Worm (Caenorhabditis elegans) whole organism, L1 larva: ENCODE data around the gene fbxl-4.

ENCODE experiments used
- alr-1 ChIP-seq: fragments of 200-800 bp; sonication (Bioruptor generic); optimal IDR thresholded peaks from 2 replicates; lab custom pipeline; 2018; ENCODE audit warnings: borderline replicate concordance, mild to moderate bottlenecking, missing genetic modification characterization, missing compliant biosample characterization
- elt-2 ChIP-seq: sonication (generic microtip); optimal IDR thresholded peaks from 2 replicates; lab custom pipeline; 2016; ENCODE audit warnings: missing genetic modification characterization, mild to moderate bottlenecking, inconsistent platforms, missing compliant biosample characterization, missing genetic modification reagents
- elt-3 ChIP-seq, 6 experiments: fragments of 150-350 bp in 1 of 6; sonication (generic microtip); optimal IDR thresholded peaks; 2 replicates each; lab custom pipeline; 2017 to 2018; ENCODE audit warnings: missing biosample characterization in 6 of 6, missing genetic modification characterization in 6 of 6, inconsistent platforms in 1 of 6
- fkh-10 ChIP-seq: sonication (generic microtip); optimal IDR thresholded peaks from 2 replicates; lab custom pipeline; 2017; ENCODE audit warnings: missing biosample characterization, missing genetic modification reagents, missing genetic modification characterization
- mdl-1 ChIP-seq, 2 experiments: fragments of 150-350 bp; optimal IDR thresholded peaks; 2 replicates each; lab custom pipeline; 2014 to 2017; ENCODE audit warnings: missing biosample characterization in 2 of 2, missing genetic modification characterization in 2 of 2, inconsistent platforms in 1 of 2
- nhr-12 ChIP-seq: sonication (generic microtip); optimal IDR thresholded peaks from 2 replicates; lab custom pipeline; 2017; ENCODE audit warnings: missing biosample characterization, missing genetic modification characterization
- nhr-76 ChIP-seq: sonication (generic microtip); optimal IDR thresholded peaks from 2 replicates; lab custom pipeline; 2017; ENCODE audit warnings: missing biosample characterization, missing genetic modification characterization
- pqm-1 ChIP-seq: sonication (generic microtip); optimal IDR thresholded peaks from 3 replicates; lab custom pipeline; 2017; ENCODE audit warnings: missing biosample characterization, missing genetic modification characterization
- vab-15 ChIP-seq: sonication (generic microtip); optimal IDR thresholded peaks from 2 replicates; lab custom pipeline; 2017; ENCODE audit warnings: missing genotype, mild to moderate bottlenecking, missing genetic modification characterization, missing compliant biosample characterization

DNA sequence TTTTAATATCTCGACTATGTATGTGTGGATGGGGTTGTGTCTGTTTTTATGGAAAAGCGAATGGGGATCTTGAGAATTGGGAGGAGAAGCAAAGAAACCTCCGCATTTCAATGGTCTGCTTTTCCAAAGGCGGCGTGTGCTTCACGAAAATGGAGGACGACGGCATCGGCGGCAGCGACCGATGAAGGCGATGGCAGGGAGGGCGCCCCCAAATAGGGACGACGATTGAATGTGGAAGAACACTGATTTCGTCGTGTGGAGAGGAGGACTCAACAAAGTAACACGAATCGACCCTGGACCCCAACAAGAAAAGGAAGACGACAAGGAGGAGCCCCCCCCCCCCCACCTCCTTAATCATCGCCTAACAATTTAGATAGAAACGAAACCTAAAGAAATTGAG is 15.6 kb upstream of the fbxl-4 start:
- TF ChIP-seq elt-3 (tag; optimal IDR thresholded peaks at IDR 0.05; lab: Kevin White, UChicago) (no peak), elt-2 (tag; lab: Kevin White, UChicago) (no peak), nhr-76 (tag; lab: Kevin White, UChicago) (no peak), pqm-1 (tag; lab: Kevin White, UChicago) (no peak), mdl-1 (tag; optimal IDR thresholded peaks at IDR 0.05; lab: Kevin White, UChicago) (no peak), nhr-12 (tag; lab: Kevin White, UChicago) (no peak), vab-15 (tag; lab: Kevin White, UChicago) (no peak), fkh-10 (GFP tag; lab: Kevin White, UChicago) (no peak), alr-1 (tag; lab: Kevin White, UChicago) (no peak)
